Worm (Caenorhabditis elegans) whole organism, L4 larva: ENCODE results near the gene B0495.7.
A peak's percentile ranks its signal among the peaks of the same experiment; 100 is the strongest.

Experiments used
- F26F4.8 ChIP-seq: fragments of 200-800 bp; sonication (Bioruptor generic); conservative IDR thresholded peaks from 2 replicates; pipeline ENCODE4 v1.3.6; 2022; ENCODE audit warnings: missing genetic modification characterization, missing compliant biosample characterization
- F49E8.2 ChIP-seq: sonication (generic microtip); optimal IDR thresholded peaks from 2 replicates; lab custom pipeline; 2016; ENCODE audit warnings: missing compliant biosample characterization, mild to moderate bottlenecking, missing genetic modification characterization, borderline replicate concordance
- R02D3.7 ChIP-seq: fragments of 150-350 bp; sonication (generic microtip); optimal IDR thresholded peaks from 3 replicates; lab custom pipeline; 2014; ENCODE audit warnings: missing biosample characterization, missing genetic modification characterization
- T26A8.4 ChIP-seq: fragments of 200-800 bp; sonication (Bioruptor generic); IDR thresholded peaks from 2 replicates; pipeline ENCODE4 v1.3.6; 2022; ENCODE audit warnings: missing genetic modification characterization, missing compliant biosample characterization
- Y75B8A.6 ChIP-seq: fragments of 200-800 bp; sonication (Bioruptor generic); IDR thresholded peaks from 2 replicates; pipeline ENCODE4 v1.3.6; 2022; ENCODE audit warnings: missing genetic modification reagents, missing genetic modification characterization, missing compliant biosample characterization
- ZK337.2 ChIP-seq: fragments of 200-800 bp; sonication (Bioruptor generic); IDR thresholded peaks from 2 replicates; pipeline ENCODE4 v1.3.6; 2022; ENCODE audit warnings: missing genetic modification reagents, missing genetic modification characterization, missing compliant biosample characterization
- aha-1 ChIP-seq: fragments of 150-350 bp; peaks from one replicate; lab custom pipeline; 2014; ENCODE audit warnings: missing biosample characterization, missing genetic modification characterization
- aly-2 ChIP-seq: sonication (generic microtip); optimal IDR thresholded peaks from 2 replicates; lab custom pipeline; 2018; ENCODE audit warnings: missing biosample characterization, missing genetic modification characterization
- attf-4 ChIP-seq: sonication (generic microtip); optimal IDR thresholded peaks from 3 replicates; lab custom pipeline; 2017; ENCODE audit warnings: missing biosample characterization, missing genetic modification characterization
- ceh-20 ChIP-seq: fragments of 200-800 bp; sonication (Bioruptor generic); IDR thresholded peaks from 2 replicates; pipeline ENCODE4 v1.3.6; 2022; ENCODE audit warnings: missing genetic modification reagents, missing genetic modification characterization, missing compliant biosample characterization
- ctbp-1 ChIP-seq: fragments of 200-800 bp; sonication (Bioruptor generic); IDR thresholded peaks from 2 replicates; pipeline ENCODE4 v1.3.6; 2022; ENCODE audit warnings: missing genetic modification reagents, missing genetic modification characterization, missing compliant biosample characterization
- daf-16 ChIP-seq, 3 experiments: sonication (generic microtip); optimal IDR thresholded peaks; 2 replicates each; lab custom pipeline; 2016 to 2017; ENCODE audit warnings: missing genetic modification characterization in 3 of 3, missing genetic modification reagents in 3 of 3, mild to moderate bottlenecking in 2 of 3, missing compliant biosample characterization in 2 of 3, missing biosample characterization in 1 of 3, moderate library complexity in 1 of 3
- dve-1 ChIP-seq: sonication (generic microtip); optimal IDR thresholded peaks from 2 replicates; lab custom pipeline; 2017; ENCODE audit warnings: antibody characterized with exemption, mild to moderate bottlenecking, missing genetic modification characterization, missing compliant biosample characterization; ENCODE audit not compliant: insufficient read depth
- hlh-30 ChIP-seq: sonication (generic microtip); optimal IDR thresholded peaks from 2 replicates; lab custom pipeline; 2017; ENCODE audit warnings: antibody characterized with exemption, mild to moderate bottlenecking, missing genetic modification characterization, missing compliant biosample characterization; ENCODE audit not compliant: insufficient read depth
- lsy-2 ChIP-seq, 2 experiments: fragments of 150-350 bp in 1 of 2; sonication (generic microtip) in 1 of 2; optimal IDR thresholded peaks; 2 replicates each; lab custom pipeline; 2014 to 2017; ENCODE audit warnings: missing biosample characterization in 2 of 2, missing genetic modification characterization in 2 of 2
- madf-9 ChIP-seq: fragments of 200-800 bp; sonication (Bioruptor generic); conservative IDR thresholded peaks from 2 replicates; pipeline ENCODE4 v1.3.6; 2022; ENCODE audit warnings: missing genetic modification reagents, missing genetic modification characterization, missing compliant biosample characterization
- mes-2 ChIP-seq: sonication (generic microtip); optimal IDR thresholded peaks from 2 replicates; lab custom pipeline; 2016; ENCODE audit warnings: missing genotype, mild to moderate bottlenecking, missing genetic modification characterization, missing compliant biosample characterization; ENCODE audit not compliant: poor library complexity, severe bottlenecking
- nhr-11 ChIP-seq: fragments of 150-350 bp; optimal IDR thresholded peaks from 2 replicates; lab custom pipeline; 2014; ENCODE audit warnings: missing biosample characterization, missing genetic modification characterization
- nhr-111 ChIP-seq: fragments of 200-800 bp; sonication (Bioruptor generic); optimal IDR thresholded peaks from 2 replicates; lab custom pipeline; 2018; ENCODE audit warnings: mild to moderate bottlenecking, missing genetic modification characterization, missing compliant biosample characterization
- nhr-42 ChIP-seq: fragments of 200-800 bp; sonication (Bioruptor generic); IDR thresholded peaks from 2 replicates; pipeline ENCODE4 v1.3.6; 2022; ENCODE audit warnings: missing genetic modification characterization, missing compliant biosample characterization
- pha-4 ChIP-seq, 2 experiments: fragments of 150-350 bp in 1 of 2; fragments of 200-800 bp in 1 of 2; sonication (Bioruptor generic) in 1 of 2; IDR thresholded peaks in 1 of 2; optimal IDR thresholded peaks in 1 of 2; 2 replicates each; pipeline versions ENCODE4 v1.3.6 to Lab custom; 2014 to 2022; ENCODE audit warnings: missing genetic modification characterization in 2 of 2, missing genetic modification reagents in 2 of 2, missing biosample characterization in 1 of 2, missing compliant biosample characterization in 1 of 2
- pqm-1 ChIP-seq: sonication (generic microtip); optimal IDR thresholded peaks from 2 replicates; lab custom pipeline; 2017; ENCODE audit warnings: missing biosample characterization, missing genetic modification characterization
- saeg-2 ChIP-seq: fragments of 200-800 bp; sonication (Bioruptor generic); IDR thresholded peaks from 2 replicates; pipeline ENCODE4 v1.3.6; 2022; ENCODE audit warnings: missing genetic modification reagents, missing genetic modification characterization, missing compliant biosample characterization
- set-16 ChIP-seq: fragments of 200-800 bp; sonication (Bioruptor generic); IDR thresholded peaks from 2 replicates; pipeline ENCODE4 v1.3.6; 2022; ENCODE audit warnings: missing genetic modification reagents, missing genetic modification characterization, missing compliant biosample characterization
- spr-1 ChIP-seq: sonication (generic microtip); optimal IDR thresholded peaks from 2 replicates; lab custom pipeline; 2016; ENCODE audit warnings: mild to moderate bottlenecking, missing genetic modification characterization, missing compliant biosample characterization
- spr-3 ChIP-seq: fragments of 200-800 bp; sonication (Bioruptor generic); optimal IDR thresholded peaks from 2 replicates; lab custom pipeline; 2018; ENCODE audit warnings: mild to moderate bottlenecking, missing genetic modification characterization, missing compliant biosample characterization
- unc-39 ChIP-seq: sonication (generic microtip); optimal IDR thresholded peaks from 2 replicates; lab custom pipeline; 2017; ENCODE audit warnings: missing biosample characterization, missing genetic modification characterization
- unc-62 ChIP-seq, 3 experiments: fragments of 150-350 bp in 1 of 3; sonication (generic microtip); optimal IDR thresholded peaks in 2 of 3; peaks in 1 of 3; 1 replicate in 1 of 3; 2 replicates in 2 of 3; lab custom pipeline; 2014 to 2017; ENCODE audit warnings: missing biosample characterization in 3 of 3, missing genetic modification characterization in 3 of 3, missing genetic modification reagents in 3 of 3, missing genotype in 1 of 3

B0495.7 gene

DNA sequence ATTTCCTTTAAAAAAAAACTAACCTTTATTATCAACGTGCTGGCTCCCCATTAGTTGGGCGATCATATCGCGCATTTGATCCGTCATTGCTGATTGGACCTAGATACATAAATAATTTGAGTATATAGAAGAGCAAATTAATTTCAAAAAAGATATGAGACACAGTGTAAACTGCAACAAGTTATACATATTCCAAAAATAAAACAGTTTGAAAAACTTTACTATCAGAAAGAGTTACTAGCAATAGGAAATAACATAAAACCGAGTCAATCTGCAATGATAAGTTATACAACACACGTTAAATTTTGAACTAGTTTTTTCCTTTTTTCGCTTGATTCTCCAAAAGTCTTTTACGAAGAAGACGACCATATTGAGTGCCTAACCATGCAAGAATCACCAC, 2.4 kb upstream of the B0495.7 start, which contains the start of gene luc-7L:
Gene luc-7L, minus strand, starts transcription at position 101 of the 400 bp plus-strand sequence.
- TF ChIP-seq dve-1 (tag; lab: Kevin White, UChicago) (no peak), spr-1 (tag; lab: Kevin White, UChicago) (no peak), set-16 (GFP tag; lab: Robert Waterston, UW) (no peak), F49E8.2 (tag; lab: Kevin White, UChicago) (no peak), ceh-20 (GFP tag; lab: Robert Waterston, UW) (no peak), saeg-2 (no peak), nhr-111 (GFP tag; lab: Kevin White, UChicago) (no peak), T26A8.4 (GFP tag; lab: Robert Waterston, UW) (no peak), aha-1 (tag; lab: Kevin White, UChicago) (no peak), mes-2 (tag; lab: Kevin White, UChicago) (no peak), aly-2 (tag; lab: Kevin White, UChicago) (no peak), ZK337.2 (GFP tag; lab: Robert Waterston, UW) (no peak)

DNA sequence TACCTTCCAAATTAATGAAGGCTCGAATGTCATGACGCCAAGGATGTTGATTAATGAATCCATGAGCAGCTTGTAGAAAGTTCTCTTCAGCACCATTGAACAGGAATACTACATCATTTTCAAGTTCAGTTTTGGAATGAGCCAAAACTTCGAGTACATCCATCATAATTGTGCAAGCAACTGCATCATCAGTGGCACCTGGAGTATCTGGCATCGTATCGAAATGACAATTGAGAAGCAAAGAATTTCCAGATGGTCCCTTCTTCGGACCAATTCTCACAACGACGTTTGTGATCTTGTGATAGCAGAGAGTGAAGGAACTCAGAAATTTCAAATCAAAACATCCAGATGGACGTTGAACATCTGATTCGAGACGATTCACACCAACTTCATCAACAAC, 646 bp downstream of the B0495.7 start:
- TF ChIP-seq aha-1 (tag; lab: Kevin White, UChicago) (peak; percentile 94), pqm-1 (tag; lab: Kevin White, UChicago) (no peak), daf-16 (GFP tag; optimal IDR thresholded peaks at IDR 0.05; lab: Kevin White, UChicago) (no peak), daf-16 (tag; optimal IDR thresholded peaks at IDR 0.05; lab: Kevin White, UChicago) (no peak), spr-3 (GFP tag; lab: Kevin White, UChicago) (no peak), Y75B8A.6 (GFP tag; lab: Robert Waterston, UW) (no peak)
- TF ChIP-seq, all 104 proteins: peak for 1

DNA sequence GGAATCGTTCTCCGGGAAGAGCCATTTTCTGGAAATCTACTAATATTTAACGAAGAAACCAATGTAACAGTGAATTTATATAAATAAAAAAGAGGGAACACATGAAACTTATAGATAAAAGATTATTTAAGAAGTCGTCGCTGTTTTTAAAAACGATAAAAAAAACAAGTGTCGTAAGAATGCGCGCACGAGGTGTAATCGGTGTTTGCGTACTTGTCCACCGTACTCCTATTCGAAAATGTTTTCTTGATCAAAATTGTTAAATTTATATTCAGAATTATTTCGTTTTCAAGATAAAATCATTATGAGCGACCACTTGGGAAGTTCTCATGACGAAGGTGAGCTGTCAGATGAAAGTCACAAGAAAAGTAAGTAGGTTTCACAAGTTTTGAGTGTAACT, 6.0 kb downstream of the B0495.7 start, which contains the start of the genes moa-2 and cdk-11.1:
Gene moa-2, minus strand, starts transcription at position 25 of the 400 bp plus-strand sequence.
Gene cdk-11.1, plus strand, starts transcription at position 227 of the 400 bp plus-strand sequence.
- TF ChIP-seq daf-16 (GFP tag; optimal IDR thresholded peaks at IDR 0.05; lab: Kevin White, UChicago) = no peak
- peak; percentile 5 for TF ChIP-seq daf-16 (tag; optimal IDR thresholded peaks at IDR 0.05; lab: Kevin White, UChicago)
- TF ChIP-seq R02D3.7 (tag; lab: Kevin White, UChicago) = no peak
- peak in 1 of 2 experiments; percentile 97 for TF ChIP-seq lsy-2 (tag; optimal IDR thresholded peaks at IDR 0.05; lab: Kevin White, UChicago)
- TF ChIP-seq F26F4.8 (GFP tag; lab: Robert Waterston, UW) = no peak
- TF ChIP-seq hlh-30 (tag; lab: Kevin White, UChicago) = peak; percentile 69
- no peak for TF ChIP-seq nhr-42 (GFP tag; lab: Robert Waterston, UW)
- TF ChIP-seq aha-1 (tag; lab: Kevin White, UChicago) = no peak
- peak; percentile 61 for TF ChIP-seq mes-2 (tag; lab: Kevin White, UChicago)

DNA sequence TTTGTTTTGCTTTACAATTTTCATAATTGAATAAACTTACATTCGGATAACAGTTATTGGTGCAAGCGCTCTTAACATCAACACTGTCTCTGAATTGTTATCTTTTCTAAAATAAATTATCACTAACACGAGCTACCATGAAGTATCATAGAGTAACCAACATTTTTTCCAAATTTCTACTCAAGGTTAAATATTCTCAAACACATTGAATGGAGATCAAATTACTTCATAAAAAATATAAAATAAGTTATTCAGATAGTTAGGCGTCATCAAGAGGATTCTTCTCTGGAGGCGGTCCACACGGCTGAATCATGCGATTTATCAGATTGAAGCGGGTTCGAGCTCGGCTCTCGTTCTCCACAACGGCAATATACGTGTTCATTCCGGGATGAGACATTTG, 6.6 kb downstream of the B0495.7 start, which contains the start of gene B0495.5:
Gene B0495.5, minus strand, starts transcription at position 101 of the 400 bp plus-strand sequence.
- TF ChIP-seq unc-62 (GFP tag; optimal IDR thresholded peaks at IDR 0.05 in 1 of 2; lab: Kevin White, UChicago) = peak in 1 of 2 experiments; percentile 1
- TF ChIP-seq unc-62 (tag; optimal IDR thresholded peaks at IDR 0.05; lab: Kevin White, UChicago) = no peak
- no peak for TF ChIP-seq unc-39 (tag; lab: Kevin White, UChicago)

DNA sequence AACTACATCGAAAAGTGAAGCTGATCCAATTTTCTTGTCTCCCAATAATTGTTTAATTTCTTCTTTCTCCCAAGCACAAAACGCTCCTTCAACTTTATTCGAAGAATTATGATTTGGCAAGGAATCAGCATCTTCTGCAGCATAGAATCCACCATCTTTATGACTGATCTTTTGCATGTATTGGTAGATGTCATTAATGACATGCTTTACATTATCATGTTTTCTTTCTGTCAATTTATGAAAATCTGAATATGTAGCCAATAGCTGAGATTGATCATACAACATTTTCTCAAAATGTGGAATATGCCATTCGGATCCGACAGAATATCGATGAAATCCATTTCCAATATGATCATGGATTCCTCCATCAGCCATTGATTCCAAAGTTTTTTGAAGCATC, 7.9 kb downstream of the B0495.7 start:
- no peak for TF ChIP-seq attf-4 (tag; lab: Kevin White, UChicago)
- peak in 1 of 2 experiments; percentile 95 for TF ChIP-seq unc-62 (GFP tag; optimal IDR thresholded peaks at IDR 0.05 in 1 of 2; lab: Kevin White, UChicago)
- TF ChIP-seq unc-62 (tag; optimal IDR thresholded peaks at IDR 0.05; lab: Kevin White, UChicago) = no peak
- TF ChIP-seq ctbp-1 (GFP tag; lab: Robert Waterston, UW) = no peak
- TF ChIP-seq nhr-11 = no peak
- TF ChIP-seq pha-4 (GFP tag; IDR thresholded peaks at IDR 0.05; lab: Robert Waterston, UW) = no peak
- TF ChIP-seq pha-4 (tag; optimal IDR thresholded peaks at IDR 0.05; lab: Kevin White, UChicago) = no peak
- TF ChIP-seq spr-1 (tag; lab: Kevin White, UChicago) = no peak
- TF ChIP-seq madf-9 (GFP tag; lab: Robert Waterston, UW) = no peak
